Fruit fly (Drosophila melanogaster): Measurements from ENCODE around the gene nkd.
A peak's percentile ranks its signal among the peaks of the same experiment; 100 is the strongest.

Gene nkd

dm6 chr3L:19062472-19063409 lies 17.5 kb upstream of the nkd start, which contains the start of the genes Ugt316A1 and Sfxn2:
TSS of gene Ugt316A1 (minus strand) at chr3L:19062816.
TSS of gene Sfxn2 (plus strand) at chr3L:19063165.
- TF ChIP-seq CG8478 (optimal IDR thresholded peaks at IDR 0.05) (no peak), pan (optimal IDR thresholded peaks at IDR 0.05) (no peak), Dll (optimal IDR thresholded peaks at IDR 0.05) (no peak), EcR (GFP tag; optimal IDR thresholded peaks at IDR 0.05) (no peak), usp (GFP tag; optimal IDR thresholded peaks at IDR 0.05) (no peak), psq (optimal IDR thresholded peaks at IDR 0.05) (no peak)

dm6 chr3L:19058824-19059223 lies 13.6 kb upstream of the nkd start:
- TF ChIP-seq CG8478 (optimal IDR thresholded peaks at IDR 0.05) (no peak), EcR (GFP tag; optimal IDR thresholded peaks at IDR 0.05) (no peak), pan (optimal IDR thresholded peaks at IDR 0.05) (no peak), usp (GFP tag; optimal IDR thresholded peaks at IDR 0.05) (no peak), psq (optimal IDR thresholded peaks at IDR 0.05) (no peak)

dm6 chr3L:19056857-19057324 lies 11.6 kb upstream of the nkd start:
- TF ChIP-seq EcR (GFP tag; optimal IDR thresholded peaks at IDR 0.05) (no peak), psq (optimal IDR thresholded peaks at IDR 0.05) (no peak), Dll (optimal IDR thresholded peaks at IDR 0.05) (no peak), pan (optimal IDR thresholded peaks at IDR 0.05) (no peak), usp (GFP tag; optimal IDR thresholded peaks at IDR 0.05) (no peak), CG8478 (optimal IDR thresholded peaks at IDR 0.05) (no peak)

dm6 chr3L:19055064-19055463 lies 9.8 kb upstream of the nkd start:
- no peak for TF ChIP-seq Dll (optimal IDR thresholded peaks at IDR 0.05)
- TF ChIP-seq CG8478 (optimal IDR thresholded peaks at IDR 0.05): no peak
- TF ChIP-seq psq (optimal IDR thresholded peaks at IDR 0.05): no peak
- TF ChIP-seq EcR (GFP tag; optimal IDR thresholded peaks at IDR 0.05): no peak
- no peak for TF ChIP-seq pan (optimal IDR thresholded peaks at IDR 0.05)
- TF ChIP-seq usp (GFP tag; optimal IDR thresholded peaks at IDR 0.05): no peak

dm6 chr3L:19054266-19054665 lies 9.0 kb upstream of the nkd start:
- TF ChIP-seq Dll (optimal IDR thresholded peaks at IDR 0.05) (no peak), psq (optimal IDR thresholded peaks at IDR 0.05) (no peak), EcR (GFP tag; optimal IDR thresholded peaks at IDR 0.05) (no peak), usp (GFP tag; optimal IDR thresholded peaks at IDR 0.05) (no peak), CG8478 (optimal IDR thresholded peaks at IDR 0.05) (no peak), pan (optimal IDR thresholded peaks at IDR 0.05) (no peak)

dm6 chr3L:19053339-19053818 lies 8.1 kb upstream of the nkd start, which contains the start of gene CG43407:
TSS of gene CG43407 (minus strand) at chr3L:19053389.
- TF ChIP-seq Dll (optimal IDR thresholded peaks at IDR 0.05) (no peak), CG8478 (optimal IDR thresholded peaks at IDR 0.05) (no peak), EcR (GFP tag; optimal IDR thresholded peaks at IDR 0.05) (no peak), psq (optimal IDR thresholded peaks at IDR 0.05) (no peak), pan (optimal IDR thresholded peaks at IDR 0.05) (no peak), usp (GFP tag; optimal IDR thresholded peaks at IDR 0.05) (no peak)

- TF ChIP-seq usp (GFP tag; optimal IDR thresholded peaks at IDR 0.05): no peak
Observed at dm6 chr3L:19051926-19052325, 6.7 kb upstream of the nkd start, which contains the start of gene Acp76A. TSS of gene Acp76A (minus strand) at chr3L:19052026.

dm6 chr3L:19049669-19050510 lies 4.6 kb upstream of the nkd start:
- no peak for TF ChIP-seq EcR (GFP tag; optimal IDR thresholded peaks at IDR 0.05)
- no peak for TF ChIP-seq pan (optimal IDR thresholded peaks at IDR 0.05)
- no peak for TF ChIP-seq CG8478 (optimal IDR thresholded peaks at IDR 0.05)
- no peak for TF ChIP-seq Dll (optimal IDR thresholded peaks at IDR 0.05)
- TF ChIP-seq usp (GFP tag; optimal IDR thresholded peaks at IDR 0.05): no peak
- no peak for TF ChIP-seq psq (optimal IDR thresholded peaks at IDR 0.05)

dm6 chr3L:19048761-19049160 lies 3.5 kb upstream of the nkd start:
- TF ChIP-seq EcR (GFP tag; optimal IDR thresholded peaks at IDR 0.05): no peak
- no peak for TF ChIP-seq usp (GFP tag; optimal IDR thresholded peaks at IDR 0.05)
- no peak for TF ChIP-seq psq (optimal IDR thresholded peaks at IDR 0.05)
- TF ChIP-seq Dll (optimal IDR thresholded peaks at IDR 0.05): no peak
- no peak for TF ChIP-seq pan (optimal IDR thresholded peaks at IDR 0.05)

- no peak for TF ChIP-seq usp (GFP tag; optimal IDR thresholded peaks at IDR 0.05)
- TF ChIP-seq psq (optimal IDR thresholded peaks at IDR 0.05): no peak
- TF ChIP-seq CG8478 (optimal IDR thresholded peaks at IDR 0.05): no peak
- TF ChIP-seq EcR (GFP tag; optimal IDR thresholded peaks at IDR 0.05): no peak
- no peak for TF ChIP-seq pan (optimal IDR thresholded peaks at IDR 0.05)
- no peak for TF ChIP-seq Dll (optimal IDR thresholded peaks at IDR 0.05)
Observed at dm6 chr3L:19048257-19048656, 3.0 kb upstream of the nkd start.

dm6 chr3L:19046389-19047042 lies 1.3 kb upstream of the nkd start:
- TF ChIP-seq pan (optimal IDR thresholded peaks at IDR 0.05) (no peak), Dll (optimal IDR thresholded peaks at IDR 0.05) (peak; percentile 78), CG8478 (optimal IDR thresholded peaks at IDR 0.05) (no peak)
